Worm (Caenorhabditis elegans): ENCODE results near the gene F35D2.3.

The F35D2.3 gene

DNA sequence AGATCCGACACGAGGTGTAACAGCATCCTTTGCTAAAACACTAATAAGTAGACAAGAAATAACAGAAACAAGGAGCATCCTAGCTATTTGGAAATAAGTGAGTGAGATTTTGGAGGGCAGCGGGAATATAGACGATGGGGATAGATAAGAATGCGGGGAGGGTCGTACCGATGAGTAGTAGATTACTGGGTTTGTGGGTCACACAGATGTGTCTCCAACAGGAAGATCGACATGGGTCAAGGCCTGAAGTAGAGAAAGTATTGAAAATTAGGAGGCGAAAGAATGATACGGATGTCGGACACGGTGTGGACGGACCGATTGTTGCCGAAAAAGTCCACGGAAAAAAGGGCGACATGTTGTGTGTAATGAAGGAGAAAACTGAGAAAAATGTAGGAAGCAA is 36.0 kb upstream of the F35D2.3 start, which contains the start of gene wrt-10:
TSS of gene wrt-10 (minus strand) at position 195 of the 400 bp plus-strand sequence.
- TF ChIP-seq ceh-30 (tag; optimal IDR thresholded peaks at IDR 0.05), result no peak
- no peak for TF ChIP-seq lim-6 (tag; optimal IDR thresholded peaks at IDR 0.05)
- no peak for TF ChIP-seq ceh-45 (GFP tag; IDR thresholded peaks at IDR 0.05)

DNA sequence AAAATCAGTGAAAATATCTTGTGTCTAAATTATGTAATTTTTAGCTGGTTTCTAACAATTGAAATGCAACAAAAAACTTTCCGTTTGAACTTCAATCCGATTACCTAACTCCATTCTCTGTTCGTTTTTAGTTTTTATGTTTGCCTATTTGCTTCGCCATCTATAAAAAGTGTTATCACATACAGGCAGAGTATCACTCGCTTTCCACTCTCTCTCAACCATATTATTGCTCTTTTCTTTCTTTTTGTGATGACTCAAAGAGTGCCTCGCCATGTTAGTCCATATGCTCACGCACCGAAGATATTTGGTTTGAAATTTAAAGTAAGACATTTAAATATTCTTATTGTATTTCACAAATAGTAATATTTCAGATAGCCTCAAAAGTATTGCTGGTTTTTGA is 35.5 kb upstream of the F35D2.3 start, which contains the start of gene ZK1290.13:
TSS of gene ZK1290.13 (plus strand) at position 73 of the 400 bp plus-strand sequence.
- TF ChIP-seq zip-5 (tag; optimal IDR thresholded peaks at IDR 0.05) (no peak), pha-4 (tag; optimal IDR thresholded peaks at IDR 0.05) (no peak), che-1 (tag; optimal IDR thresholded peaks at IDR 0.05) (no peak), ceh-31 (tag; optimal IDR thresholded peaks at IDR 0.05) (no peak), ceh-24 (tag; optimal IDR thresholded peaks at IDR 0.05) (no peak), pha-2 (tag; optimal IDR thresholded peaks at IDR 0.05) (no peak), pag-3 (tag; optimal IDR thresholded peaks at IDR 0.05; ENCODE audit: borderline replicate concordance) (no peak), elt-4 (tag; optimal IDR thresholded peaks at IDR 0.05) (no peak), ttx-3 (tag; optimal IDR thresholded peaks at IDR 0.05) (no peak), T23F11.4 (GFP tag; optimal IDR thresholded peaks at IDR 0.05) (no peak), fkh-6 (tag; optimal IDR thresholded peaks at IDR 0.05) (no peak), ceh-6 (GFP tag; optimal IDR thresholded peaks at IDR 0.05) (no peak), ets-4 (tag; optimal IDR thresholded peaks at IDR 0.05) (no peak), ceh-34 (tag; optimal IDR thresholded peaks at IDR 0.05) (no peak), tbx-2 (tag; optimal IDR thresholded peaks at IDR 0.05) (no peak), mec-3 (tag; optimal IDR thresholded peaks at IDR 0.05; ENCODE audit: borderline replicate concordance) (no peak)

DNA sequence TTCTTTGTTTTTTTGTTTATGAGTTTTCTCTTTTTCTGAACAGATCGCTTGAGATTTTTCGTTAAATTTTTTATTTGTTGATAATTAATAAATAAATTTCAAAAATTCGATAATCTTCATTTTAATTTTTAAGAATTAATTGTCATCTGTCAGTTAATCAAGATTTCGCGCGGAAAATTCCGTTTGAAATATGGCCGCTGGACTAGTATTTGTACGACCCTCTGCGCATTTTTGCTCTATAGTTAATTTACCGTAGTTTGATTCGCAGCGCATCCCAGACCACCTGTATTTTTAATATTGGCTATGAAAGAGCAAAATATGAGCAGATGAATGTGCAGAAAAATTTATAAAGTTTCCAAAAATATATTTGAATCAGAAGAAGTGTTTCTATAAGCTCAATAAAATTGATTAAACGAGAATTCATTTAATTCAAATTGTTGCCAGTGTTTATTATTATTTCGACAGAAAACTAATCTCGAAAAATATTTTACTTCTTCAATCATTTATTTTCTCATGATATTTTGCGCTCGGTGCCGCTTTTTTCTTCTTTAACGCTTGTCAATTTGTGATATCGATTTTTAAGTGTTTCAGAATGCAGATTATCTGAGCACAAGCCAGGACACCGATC is 32.7 kb upstream of the F35D2.3 start, which contains the start of gene nfi-1:
TSS of gene nfi-1 (plus strand) at position 578 of the 628 bp plus-strand sequence.
- TF ChIP-seq fax-1 (tag; optimal IDR thresholded peaks at IDR 0.05), result peak; percentile 17
- peak; percentile 38 for TF ChIP-seq hlh-8 (tag; optimal IDR thresholded peaks at IDR 0.05)
- peak; percentile 74 for TF ChIP-seq C08G9.2 (tag; optimal IDR thresholded peaks at IDR 0.05)
- TF ChIP-seq fkh-10 (GFP tag; optimal IDR thresholded peaks at IDR 0.05), result no peak
- no peak for TF ChIP-seq pha-4 (tag; optimal IDR thresholded peaks at IDR 0.05)
- TF ChIP-seq unc-55 (GFP tag; optimal IDR thresholded peaks at IDR 0.05), result no peak
- no peak for TF ChIP-seq hlh-6 (tag; optimal IDR thresholded peaks at IDR 0.05)
- no peak for TF ChIP-seq ama-1 (optimal IDR thresholded peaks at IDR 0.05)
- no peak for TF ChIP-seq nhr-232 (tag; optimal IDR thresholded peaks at IDR 0.05)
- TF ChIP-seq tbx-2 (tag; optimal IDR thresholded peaks at IDR 0.05), result peak; percentile 62
- no peak for TF ChIP-seq pax-1 (tag; optimal IDR thresholded peaks at IDR 0.05)
- peak; percentile 7 for TF ChIP-seq lim-6 (tag; optimal IDR thresholded peaks at IDR 0.05)
- TF ChIP-seq eyg-1 (tag; optimal IDR thresholded peaks at IDR 0.05), result no peak
- TF ChIP-seq ceh-2 (tag; optimal IDR thresholded peaks at IDR 0.05), result peak; percentile 70
- peak; percentile 47 for TF ChIP-seq unc-42 (tag; optimal IDR thresholded peaks at IDR 0.05)
- TF ChIP-seq hlh-15 (tag; optimal IDR thresholded peaks at IDR 0.05), result no peak
- TF ChIP-seq ets-4 (tag; optimal IDR thresholded peaks at IDR 0.05), result peak; percentile 61
- TF ChIP-seq ceh-31 (tag; optimal IDR thresholded peaks at IDR 0.05), result peak; percentile 67
- TF ChIP-seq nfya-1 (tag; optimal IDR thresholded peaks at IDR 0.05), result no peak
- peak; percentile 44 for TF ChIP-seq elt-2 (tag; optimal IDR thresholded peaks at IDR 0.05)

DNA sequence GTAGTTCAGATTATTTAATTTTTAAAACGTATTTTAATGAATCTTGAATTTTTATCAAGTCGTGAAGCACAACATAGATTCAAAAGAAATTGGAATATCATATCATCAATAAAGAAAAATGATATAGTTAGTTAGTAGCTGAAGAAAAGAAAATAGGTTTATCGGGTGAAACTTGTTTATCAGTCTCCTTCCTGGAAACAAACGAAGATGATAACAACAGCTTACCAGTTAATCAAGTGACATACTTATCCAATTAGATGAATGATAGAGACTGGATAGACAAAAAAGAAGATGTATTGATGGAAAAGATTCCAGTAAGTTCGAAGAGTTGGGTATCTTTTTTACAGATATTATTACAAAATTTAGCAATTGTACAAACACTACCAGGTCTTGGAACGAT is 27.5 kb upstream of the F35D2.3 start:
- TF ChIP-seq sox-4 (tag; optimal IDR thresholded peaks at IDR 0.05), result no peak
- TF ChIP-seq K02D7.2 (tag; optimal IDR thresholded peaks at IDR 0.05), result no peak
- no peak for TF ChIP-seq syd-9 (tag; optimal IDR thresholded peaks at IDR 0.05)
- no peak for TF ChIP-seq fkh-6 (tag; optimal IDR thresholded peaks at IDR 0.05)
- no peak for TF ChIP-seq hlh-13 (GFP tag; optimal IDR thresholded peaks at IDR 0.05)

Measured in whole organism, late embryonic.